Worm (Caenorhabditis elegans) whole organism, late embryonic: ENCODE results near the gene B0336.13.

Source experiments
- ets-4 ChIP-seq: sonication (generic microtip); optimal IDR thresholded peaks from 2 replicates; lab custom pipeline; 2016; ENCODE audit warnings: missing genetic modification characterization, missing compliant biosample characterization
- hlh-8 ChIP-seq: sonication (generic microtip); optimal IDR thresholded peaks from 2 replicates; lab custom pipeline; 2016; ENCODE audit warnings: missing genotype, missing genetic modification characterization, missing compliant biosample characterization
- sdc-2 ChIP-seq: sonication (generic microtip); optimal IDR thresholded peaks from 2 replicates; lab custom pipeline; 2016; ENCODE audit warnings: missing genotype, missing genetic modification characterization, missing compliant biosample characterization
- zip-5 ChIP-seq: sonication (generic microtip); optimal IDR thresholded peaks from 2 replicates; lab custom pipeline; 2016; ENCODE audit warnings: missing genetic modification characterization, missing compliant biosample characterization

ce11 chrIII:5721488-5721887, 27.7 kb downstream of the B0336.13 start:
- no peak for TF ChIP-seq hlh-8
- no peak for TF ChIP-seq sdc-2 (tag; lab: Kevin White, UChicago)
- no peak for TF ChIP-seq zip-5 (tag; lab: Kevin White, UChicago)
- TF ChIP-seq ets-4 (tag; lab: Kevin White, UChicago) = no peak
